Worm (Caenorhabditis elegans) whole organism, L4/young adult: ENCODE results near the gene dhs-25.

ENCODE experiments used
- W03F9.2 ChIP-seq: fragments of 150-350 bp; optimal IDR thresholded peaks from 2 replicates; lab custom pipeline; 2014; ENCODE audit warnings: missing biosample characterization, missing genetic modification characterization
- dao-5 ChIP-seq: sonication (generic microtip); optimal IDR thresholded peaks from 2 replicates; lab custom pipeline; 2016; ENCODE audit warnings: missing genotype, missing genetic modification characterization, moderate library complexity, missing compliant biosample characterization
- him-1 ChIP-seq: sonication (generic microtip); optimal IDR thresholded peaks from 2 replicates; lab custom pipeline; 2016; ENCODE audit warnings: missing genotype, missing genetic modification reagents, missing genetic modification characterization, missing compliant biosample characterization

DNA sequence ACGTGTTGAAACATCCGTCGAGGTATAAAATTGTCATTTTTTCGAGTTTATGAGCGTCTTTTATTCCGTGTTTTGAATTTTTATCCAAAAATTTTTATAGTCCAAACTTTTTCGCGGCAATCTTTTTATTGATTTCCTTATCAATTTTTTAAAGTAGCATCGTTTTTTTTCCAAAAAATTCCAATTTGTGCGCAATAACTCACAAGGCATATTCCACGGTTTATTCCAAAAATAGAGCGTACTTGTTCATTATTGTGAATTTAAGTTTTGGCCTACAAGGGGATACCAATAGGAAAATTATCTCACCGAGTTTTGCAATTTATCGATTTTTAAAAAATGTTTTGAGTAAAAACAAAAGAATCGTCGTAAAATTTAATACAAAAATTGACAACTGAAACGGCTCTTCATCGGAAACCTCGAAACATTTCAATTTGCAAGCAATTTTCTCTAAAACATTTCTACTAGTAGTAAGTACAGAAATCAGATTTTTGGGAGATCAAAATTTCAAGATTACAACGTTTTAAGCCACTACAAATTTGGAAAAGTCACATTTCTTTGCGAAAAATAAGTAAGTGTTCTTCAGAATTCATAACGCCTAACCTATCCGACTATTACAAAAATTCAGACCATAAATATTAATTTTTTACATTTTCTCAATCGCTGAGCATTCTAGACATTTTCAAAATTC is 42.6 kb upstream of the dhs-25 start:
- TF ChIP-seq him-1 (no peak), W03F9.2 (tag; lab: Kevin White, UChicago) (no peak), dao-5 (tag; lab: Kevin White, UChicago) (no peak)
